Worm (Caenorhabditis elegans) whole organism, L3 larva: Measurements from ENCODE around the gene F59A1.16.

ENCODE experiments used
- ceh-28 ChIP-seq: fragments of 150-350 bp; optimal IDR thresholded peaks from 2 replicates; lab custom pipeline; 2014; ENCODE audit warnings: missing biosample characterization, missing genetic modification reagents, missing genetic modification characterization
- elt-1 ChIP-seq: fragments of 150-350 bp; optimal IDR thresholded peaks from 2 replicates; lab custom pipeline; 2014; ENCODE audit warnings: missing biosample characterization, missing genetic modification characterization
- eor-1 ChIP-seq, 2 experiments: fragments of 150-350 bp; optimal IDR thresholded peaks; 2 replicates each; lab custom pipeline; 2014 to 2018; ENCODE audit warnings: missing biosample characterization in 2 of 2, missing genetic modification characterization in 2 of 2
- fkh-10 ChIP-seq: sonication (generic microtip); optimal IDR thresholded peaks from 2 replicates; lab custom pipeline; 2017; ENCODE audit warnings: missing biosample characterization, missing genetic modification reagents, missing genetic modification characterization
- fos-1 ChIP-seq: fragments of 150-350 bp; optimal IDR thresholded peaks from 2 replicates; lab custom pipeline; 2014; ENCODE audit warnings: missing biosample characterization, missing genetic modification characterization
- mml-1 ChIP-seq: fragments of 150-350 bp; sonication (generic microtip); optimal IDR thresholded peaks from 3 replicates; lab custom pipeline; 2014; ENCODE audit warnings: missing biosample characterization, missing genetic modification characterization
- nhr-12 ChIP-seq: fragments of 150-350 bp; optimal IDR thresholded peaks from 2 replicates; lab custom pipeline; 2014; ENCODE audit warnings: missing biosample characterization, missing genetic modification characterization
- nhr-23 ChIP-seq: fragments of 150-350 bp; optimal IDR thresholded peaks from 2 replicates; lab custom pipeline; 2014; ENCODE audit warnings: missing biosample characterization, missing genetic modification reagents, missing genetic modification characterization
- nhr-237 ChIP-seq: fragments of 150-350 bp; optimal IDR thresholded peaks from 2 replicates; lab custom pipeline; 2014; ENCODE audit warnings: missing biosample characterization, missing genetic modification characterization
- nhr-76 ChIP-seq: fragments of 150-350 bp; sonication (generic microtip); optimal IDR thresholded peaks from 5 replicates; lab custom pipeline; 2014; ENCODE audit warnings: missing biosample characterization, missing genetic modification characterization
- nhr-77 ChIP-seq: fragments of 150-350 bp; optimal IDR thresholded peaks from 2 replicates; lab custom pipeline; 2014; ENCODE audit warnings: missing biosample characterization, missing genetic modification characterization
- pha-4 ChIP-seq: fragments of 150-350 bp; optimal IDR thresholded peaks from 2 replicates; lab custom pipeline; 2014; ENCODE audit warnings: missing biosample characterization, missing genetic modification reagents, missing genetic modification characterization
- pqm-1 ChIP-seq: fragments of 150-350 bp; optimal IDR thresholded peaks from 2 replicates; lab custom pipeline; 2017; ENCODE audit warnings: missing biosample characterization, missing genetic modification characterization, inconsistent platforms
- snpc-4 ChIP-seq: fragments of 150-350 bp; optimal IDR thresholded peaks from 2 replicates; lab custom pipeline; 2014; ENCODE audit warnings: missing biosample characterization, missing genetic modification characterization
- zag-1 ChIP-seq: fragments of 150-350 bp; optimal IDR thresholded peaks from 2 replicates; lab custom pipeline; 2014; ENCODE audit warnings: missing biosample characterization, missing genetic modification characterization
- ztf-4 ChIP-seq: fragments of 150-350 bp; optimal IDR thresholded peaks from 2 replicates; lab custom pipeline; 2014; ENCODE audit warnings: missing biosample characterization, missing genetic modification characterization

The F59A1.16 gene

DNA sequence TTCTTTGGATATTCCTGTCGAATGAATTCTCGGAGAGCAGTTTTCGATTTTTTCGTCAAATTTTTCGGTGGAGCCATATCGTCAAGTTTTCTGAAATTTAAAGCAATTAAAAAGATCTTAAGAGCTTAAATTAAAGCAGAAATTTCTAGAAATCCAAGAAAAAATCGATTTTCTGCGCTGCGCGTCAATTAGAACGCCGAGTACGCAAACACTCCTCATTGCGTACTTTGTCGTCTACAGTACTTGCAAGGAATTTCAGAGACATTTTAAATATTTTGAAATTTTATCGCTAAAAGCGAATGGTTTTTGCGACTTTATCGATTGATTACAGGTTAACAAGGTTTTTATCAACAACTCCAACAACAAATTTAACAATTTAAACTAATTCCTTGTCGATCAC, 29.6 kb downstream of the F59A1.16 start:
- no peak for TF ChIP-seq pqm-1
- TF ChIP-seq, all 47 proteins: peak for 0

DNA sequence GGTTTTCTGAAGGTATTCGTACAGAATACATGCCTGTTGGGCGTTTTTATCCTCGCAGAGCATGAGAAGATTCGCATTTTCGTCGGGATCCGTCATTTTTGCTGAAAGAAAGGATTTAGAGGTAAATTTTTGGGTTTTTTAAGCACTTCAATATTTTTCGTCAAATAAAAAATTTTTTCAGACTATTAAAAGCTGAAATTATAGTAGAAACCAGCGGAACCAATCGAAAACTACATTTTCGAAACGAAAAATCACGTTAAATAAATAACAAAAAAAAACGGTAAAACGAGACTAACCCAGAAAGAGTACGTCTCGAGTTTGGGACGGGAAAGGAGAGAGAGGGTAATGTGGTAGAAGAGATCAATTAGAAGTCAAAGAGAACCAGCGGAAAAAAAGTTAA, 34.3 kb downstream of the F59A1.16 start, which contains the start of gene fbxa-192:
Gene fbxa-192 (minus strand): TSS at position 101 of the 400 bp plus-strand sequence.
- TF ChIP-seq zag-1 (tag; lab: Kevin White, UChicago) (no peak), fkh-10 (GFP tag; lab: Kevin White, UChicago) (no peak), ceh-28 (tag; lab: Kevin White, UChicago) (no peak), nhr-76 (tag; lab: Kevin White, UChicago) (no peak), mml-1 (no peak), elt-1 (tag; lab: Kevin White, UChicago) (no peak), nhr-237 (no peak), snpc-4 (no peak), nhr-77 (no peak), ztf-4 (tag; lab: Kevin White, UChicago) (no peak), fos-1 (no peak), nhr-23 (tag; lab: Kevin White, UChicago) (no peak), eor-1 (tag; optimal IDR thresholded peaks at IDR 0.05; lab: Kevin White, UChicago) (no peak), nhr-12 (tag; lab: Kevin White, UChicago) (no peak), pha-4 (tag; lab: Kevin White, UChicago) (no peak)
